Worm (Caenorhabditis elegans) whole organism, L1 larva: Measurements from ENCODE around the gene C14A11.5.

Experiments used
- F16B12.6 ChIP-seq: fragments of 150-350 bp; optimal IDR thresholded peaks from 2 replicates; lab custom pipeline; 2014; ENCODE audit warnings: missing biosample characterization, missing genetic modification characterization
- ceh-88 ChIP-seq: fragments of 200-800 bp; sonication (Bioruptor generic); IDR thresholded peaks from 2 replicates; pipeline ENCODE4 v1.3.6; 2022; ENCODE audit warnings: missing genetic modification characterization, missing compliant biosample characterization
- efl-1 ChIP-seq, 4 experiments: fragments of 150-350 bp; optimal IDR thresholded peaks in 3 of 4; peaks in 1 of 4; 1 replicate in 1 of 4; 2 replicates in 3 of 4; lab custom pipeline; 2014; ENCODE audit warnings: missing biosample characterization in 2 of 4, missing genetic modification characterization in 2 of 4, missing genetic modification reagents in 2 of 4
- hpl-2 ChIP-seq: fragments of 150-350 bp; optimal IDR thresholded peaks from 2 replicates; lab custom pipeline; 2014; ENCODE audit warnings: missing biosample characterization, missing genetic modification reagents, missing genetic modification characterization
- lin-13 ChIP-seq: fragments of 150-350 bp; optimal IDR thresholded peaks from 2 replicates; lab custom pipeline; 2014; ENCODE audit warnings: missing biosample characterization, missing genetic modification reagents, missing genetic modification characterization
- mep-1 ChIP-seq: fragments of 150-350 bp; optimal IDR thresholded peaks from 2 replicates; lab custom pipeline; 2014; ENCODE audit warnings: missing biosample characterization, missing genetic modification characterization
- nhr-12 ChIP-seq: sonication (generic microtip); optimal IDR thresholded peaks from 2 replicates; lab custom pipeline; 2017; ENCODE audit warnings: missing biosample characterization, missing genetic modification characterization
- nhr-76 ChIP-seq: sonication (generic microtip); optimal IDR thresholded peaks from 2 replicates; lab custom pipeline; 2017; ENCODE audit warnings: missing biosample characterization, missing genetic modification characterization
- unc-130 ChIP-seq: fragments of 150-350 bp; optimal IDR thresholded peaks from 2 replicates; lab custom pipeline; 2017; ENCODE audit warnings: missing biosample characterization, missing genetic modification characterization, inconsistent platforms
- unc-62 ChIP-seq: fragments of 150-350 bp; optimal IDR thresholded peaks from 2 replicates; lab custom pipeline; 2014; ENCODE audit warnings: missing biosample characterization, missing genetic modification reagents, missing genetic modification characterization
- ztf-4 ChIP-seq: fragments of 150-350 bp; optimal IDR thresholded peaks from 2 replicates; lab custom pipeline; 2014; ENCODE audit warnings: missing biosample characterization, missing genetic modification characterization

DNA sequence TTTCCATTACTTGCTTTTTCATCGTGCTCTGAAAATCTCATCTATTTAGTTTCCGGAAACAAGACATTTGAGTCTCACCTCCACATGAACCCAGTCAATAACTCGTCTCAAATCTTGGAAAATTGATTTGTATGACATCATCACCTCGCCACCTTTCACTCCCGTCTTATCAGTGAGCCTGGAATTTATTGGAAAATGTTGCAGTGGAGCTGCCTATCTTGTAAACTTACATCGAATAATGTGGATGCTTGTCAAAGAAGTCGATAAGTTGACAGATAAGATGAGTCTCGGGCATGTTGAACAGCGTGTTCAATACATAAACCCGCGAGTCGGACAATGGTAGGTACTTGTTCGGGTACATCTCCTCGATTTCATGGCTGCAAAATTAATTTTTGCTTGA lies 29.4 kb upstream of the C14A11.5 start:
- TF ChIP-seq efl-1 (optimal IDR thresholded peaks at IDR 0.05; lab: Kevin White, UChicago) (no peak), efl-1 (GFP tag; optimal IDR thresholded peaks at IDR 0.05 in 1 of 2; lab: Kevin White, UChicago) (peak in 1 of 2 experiments; percentile 74), nhr-12 (no peak), lin-13 (GFP tag; lab: Kevin White, UChicago) (no peak), hpl-2 (GFP tag; lab: Kevin White, UChicago) (no peak), ceh-88 (GFP tag; lab: Robert Waterston, UW) (no peak), nhr-76 (no peak), ztf-4 (tag; lab: Kevin White, UChicago) (no peak), mep-1 (tag; lab: Kevin White, UChicago) (no peak), unc-62 (GFP tag; lab: Kevin White, UChicago) (no peak), unc-130 (tag; lab: Kevin White, UChicago) (no peak), F16B12.6 (no peak)
